Fruit fly (Drosophila melanogaster): ENCODE results near the gene NSD.
"Not testable (repeated sequence)": the region's sequence is repeated elsewhere in the genome, so short reads cannot be mapped to it uniquely, and the experiment has no call there.

Gene NSD

dm6 chr3R:27987329-27987728 is 49.7 kb upstream of the NSD start (continued):
- TF ChIP-seq salr (GFP tag; optimal IDR thresholded peaks at IDR 0.05) (peak in 1 of 2 experiments; percentile 52), Ets21C (GFP tag; optimal IDR thresholded peaks at IDR 0.05) (no peak), Lpt (GFP tag; optimal IDR thresholded peaks at IDR 0.05) (peak; percentile 24), Eip93F (GFP tag; optimal IDR thresholded peaks at IDR 0.05) (no peak), CG32006 (GFP tag; optimal IDR thresholded peaks at IDR 0.05) (peak; percentile 84), CG6854 (GFP tag; optimal IDR thresholded peaks at IDR 0.05) (no peak), Sox15 (GFP tag; optimal IDR thresholded peaks at IDR 0.05) (peak; percentile 9), lz (GFP tag; optimal IDR thresholded peaks at IDR 0.05) (no peak), Eip78C (GFP tag) (peak; percentile 80), dsx (GFP tag; optimal IDR thresholded peaks at IDR 0.05; ENCODE audit: poor library complexity, severe bottlenecking) (no peak), CG8119 (GFP tag; IDR thresholded peaks at IDR 0.05) (peak; percentile 86), Met (GFP tag; optimal IDR thresholded peaks at IDR 0.05) (no peak), CG11762 (GFP tag; optimal IDR thresholded peaks at IDR 0.05; ENCODE audit: insufficient read depth) (peak; percentile 13), achi (GFP tag; optimal IDR thresholded peaks at IDR 0.05) (peak; percentile 53), CG6163 (GFP tag; IDR thresholded peaks at IDR 0.05) (peak; percentile 62; the same call in 1 of the 3 replicates), Blimp-1 (GFP tag; optimal IDR thresholded peaks at IDR 0.05) (no peak), Hr38 (GFP tag; optimal IDR thresholded peaks at IDR 0.05) (no peak), net (GFP tag; optimal IDR thresholded peaks at IDR 0.05) (peak; percentile 31), esn (GFP tag; optimal IDR thresholded peaks at IDR 0.05) (no peak), fd85E (GFP tag; optimal IDR thresholded peaks at IDR 0.05) (no peak), OdsH (GFP tag; optimal IDR thresholded peaks at IDR 0.05) (peak; percentile 60), CG15336 (GFP tag; IDR thresholded peaks at IDR 0.05) (peak; percentile 88), Hr39 (GFP tag; optimal IDR thresholded peaks at IDR 0.05) (no peak), CG8632 (GFP tag; optimal IDR thresholded peaks at IDR 0.05) (peak; percentile 46), CG6792 (GFP tag; optimal IDR thresholded peaks at IDR 0.05) (peak; percentile 40), CG31627 (GFP tag; optimal IDR thresholded peaks at IDR 0.05) (no peak), CG16779 (tag; optimal IDR thresholded peaks at IDR 0.05) (no peak), spab (GFP tag; optimal IDR thresholded peaks at IDR 0.05) (no peak), Ets96B (tag; optimal IDR thresholded peaks at IDR 0.05) (peak; percentile 27), vri (GFP tag; optimal IDR thresholded peaks at IDR 0.05) (no peak), CG6276 (GFP tag; optimal IDR thresholded peaks at IDR 0.05) (peak; percentile 42), svp (GFP tag) (peak; percentile 56), Smox (GFP tag; optimal IDR thresholded peaks at IDR 0.05) (peak; percentile 30)

- TF ChIP-seq CG6163 (GFP tag; IDR thresholded peaks at IDR 0.05) (no peak), fkh (GFP tag; optimal IDR thresholded peaks at IDR 0.05) (peak; percentile 88), CG3032 (tag; optimal IDR thresholded peaks at IDR 0.05) (no peak)
These were observed 49.1 kb upstream of the NSD start for dm6 chr3R:27986794-27987193.

DNA sequence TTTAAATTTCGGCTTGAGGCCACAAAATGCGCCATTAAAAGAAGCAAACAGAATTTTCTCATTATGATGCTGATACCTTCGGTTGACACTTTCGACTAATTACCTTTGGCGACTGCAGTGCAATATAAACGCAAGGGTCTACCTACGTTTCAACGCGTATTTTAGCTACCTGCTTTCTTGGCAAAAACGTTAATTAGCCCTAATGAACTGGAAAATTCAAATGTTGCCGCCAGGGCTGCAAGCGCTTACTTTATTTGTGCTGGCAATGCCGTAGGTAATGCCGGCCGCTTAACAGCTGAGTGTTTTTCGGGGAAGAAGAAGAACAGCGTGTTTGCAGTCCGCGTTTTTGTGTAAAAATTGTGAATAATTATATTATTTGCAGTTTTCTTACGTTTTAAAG is 25.5 kb upstream of the NSD start, which contains the start of the genes CG31131 and CG4849:
CG31131 (minus strand) TSS at position 101 of the 400 bp plus-strand sequence.
CG4849 (plus strand) TSS at position 297 of the 400 bp plus-strand sequence.
- not testable (repeated sequence) for TF ChIP-seq CG8319 (GFP tag; optimal IDR thresholded peaks at IDR 0.05); OdsH (GFP tag; optimal IDR thresholded peaks at IDR 0.05); CG11294 (GFP tag; IDR thresholded peaks at IDR 0.05)

DNA sequence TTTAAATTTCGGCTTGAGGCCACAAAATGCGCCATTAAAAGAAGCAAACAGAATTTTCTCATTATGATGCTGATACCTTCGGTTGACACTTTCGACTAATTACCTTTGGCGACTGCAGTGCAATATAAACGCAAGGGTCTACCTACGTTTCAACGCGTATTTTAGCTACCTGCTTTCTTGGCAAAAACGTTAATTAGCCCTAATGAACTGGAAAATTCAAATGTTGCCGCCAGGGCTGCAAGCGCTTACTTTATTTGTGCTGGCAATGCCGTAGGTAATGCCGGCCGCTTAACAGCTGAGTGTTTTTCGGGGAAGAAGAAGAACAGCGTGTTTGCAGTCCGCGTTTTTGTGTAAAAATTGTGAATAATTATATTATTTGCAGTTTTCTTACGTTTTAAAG is 22.8 kb upstream of the NSD start, which contains the start of gene CG31253:
CG31253 (minus strand) TSS at position 101 of the 400 bp plus-strand sequence.
- not testable (repeated sequence) for TF ChIP-seq Hr38 (GFP tag; optimal IDR thresholded peaks at IDR 0.05); CG6163 (GFP tag; IDR thresholded peaks at IDR 0.05); vri (GFP tag; optimal IDR thresholded peaks at IDR 0.05)

Data from whole organism, prepupa.